Fruit fly (Drosophila melanogaster) whole organism, embryonic: ENCODE data around the gene CG16789.

Source experiments
- Aef1 ChIP-seq: fragments of 200-800 bp; sonication (Bioruptor generic); IDR thresholded peaks from 3 replicates; pipeline ENCODE4 v1.3.6; 2022; ENCODE audit warnings: missing biosample characterization, missing genetic modification characterization
- CG10147 ChIP-seq: fragments of 200-800 bp; sonication (Bioruptor generic); optimal IDR thresholded peaks from 2 replicates; lab custom pipeline; 2019; ENCODE audit warnings: missing biosample characterization, mild to moderate bottlenecking, missing genetic modification characterization, moderate library complexity
- CG10979 ChIP-seq: fragments of 200-800 bp; sonication (Bioruptor generic); optimal IDR thresholded peaks from 2 replicates; lab custom pipeline; 2018; ENCODE audit warnings: missing biosample characterization, mild to moderate bottlenecking, missing genetic modification characterization, moderate library complexity
- CG11398 ChIP-seq: fragments of 200-800 bp; sonication (Bioruptor generic); optimal IDR thresholded peaks from 2 replicates; lab custom pipeline; 2016; ENCODE audit warnings: missing biosample characterization, missing genetic modification characterization
- CG11695 ChIP-seq: fragments of 200-800 bp; sonication (Bioruptor generic); IDR thresholded peaks from 3 replicates; pipeline ENCODE4 v1.3.6; 2022; ENCODE audit warnings: missing biosample characterization, missing genetic modification characterization
- CG14710 ChIP-seq: fragments of 200-800 bp; sonication (Bioruptor generic); optimal IDR thresholded peaks from 3 replicates; lab custom pipeline; 2019; ENCODE audit warnings: missing biosample characterization, mild to moderate bottlenecking, missing genetic modification characterization, moderate library complexity
- CG14860 ChIP-seq: fragments of 200-800 bp; sonication (Bioruptor generic); IDR thresholded peaks from 3 replicates; pipeline ENCODE4 v1.3.6; 2022; ENCODE audit warnings: missing biosample characterization, missing genetic modification characterization; ENCODE audit not compliant: partially characterized antibody
- CG15269 ChIP-seq: fragments of 200-800 bp; sonication (Bioruptor generic); optimal IDR thresholded peaks from 2 replicates; lab custom pipeline; 2018; ENCODE audit warnings: missing biosample characterization, mild to moderate bottlenecking, missing genetic modification characterization, moderate library complexity
- CG15479 ChIP-seq: fragments of 200-800 bp; sonication (Bioruptor generic); optimal IDR thresholded peaks from 3 replicates; lab custom pipeline; 2019; ENCODE audit warnings: missing biosample characterization, mild to moderate bottlenecking, missing genetic modification characterization, moderate library complexity
- CG16863 ChIP-seq: fragments of 200-800 bp; sonication (Bioruptor generic); optimal IDR thresholded peaks from 3 replicates; lab custom pipeline; 2016; ENCODE audit warnings: missing biosample characterization, missing genetic modification characterization
- CG17361 ChIP-seq: fragments of 200-800 bp; sonication (Bioruptor generic); IDR thresholded peaks from 3 replicates; pipeline ENCODE4 v1.3.6; 2022; ENCODE audit warnings: missing biosample characterization, missing genetic modification characterization
- CG31224 ChIP-seq: fragments of 200-800 bp; sonication (Bioruptor generic); IDR thresholded peaks from 2 replicates; pipeline ENCODE4 v1.3.6; 2022; ENCODE audit warnings: missing biosample characterization, missing genetic modification characterization
- CG4820 ChIP-seq: fragments of 200-800 bp; sonication (Bioruptor generic); optimal IDR thresholded peaks from 3 replicates; lab custom pipeline; 2016; ENCODE audit warnings: missing biosample characterization, missing genetic modification characterization
- CG6813 ChIP-seq: fragments of 200-800 bp; sonication (Bioruptor generic); optimal IDR thresholded peaks from 2 replicates; lab custom pipeline; 2017; ENCODE audit warnings: missing biosample characterization, missing genetic modification characterization, mild to moderate bottlenecking, moderate library complexity, missing genetic modification reagents
- CG8388 ChIP-seq: fragments of 200-800 bp; sonication (Bioruptor generic); optimal IDR thresholded peaks from 2 replicates; lab custom pipeline; 2019; ENCODE audit warnings: missing biosample characterization, mild to moderate bottlenecking, missing genetic modification characterization, moderate library complexity
- CG9609 ChIP-seq: fragments of 200-800 bp; sonication (Bioruptor generic); optimal IDR thresholded peaks from 3 replicates; lab custom pipeline; 2016; ENCODE audit warnings: missing biosample characterization, missing genetic modification characterization
- CG9797 ChIP-seq: fragments of 200-800 bp; sonication (Bioruptor generic); optimal IDR thresholded peaks from 3 replicates; lab custom pipeline; 2018; ENCODE audit warnings: missing biosample characterization, mild to moderate bottlenecking, missing genetic modification characterization
- CTCF ChIP-seq: fragments of 200-800 bp; sonication (Bioruptor generic); optimal IDR thresholded peaks from 2 replicates; lab custom pipeline; 2017; ENCODE audit warnings: missing biosample characterization, mild to moderate bottlenecking, missing genetic modification characterization, moderate library complexity
- CkIIα-i1 ChIP-seq: fragments of 200-800 bp; sonication (Bioruptor generic); IDR thresholded peaks from 2 replicates; pipeline ENCODE4 v1.3.6; 2022; ENCODE audit warnings: missing biosample characterization, missing genetic modification characterization
- D19B ChIP-seq: fragments of 200-800 bp; sonication (Bioruptor generic); optimal IDR thresholded peaks from 2 replicates; lab custom pipeline; 2017; ENCODE audit warnings: missing biosample characterization, mild to moderate bottlenecking, missing genetic modification characterization
- Dek ChIP-seq: fragments of 200-800 bp; sonication (Bioruptor generic); optimal IDR thresholded peaks from 3 replicates; lab custom pipeline; 2019; ENCODE audit warnings: missing biosample characterization, mild to moderate bottlenecking, missing genetic modification characterization, moderate library complexity
- E2f1 ChIP-seq: fragments of 200-800 bp; sonication (Bioruptor generic); IDR thresholded peaks from 2 replicates; pipeline ENCODE4 v1.3.6; 2022; ENCODE audit warnings: missing biosample characterization, missing genetic modification characterization
- Ets65A ChIP-seq: fragments of 200-800 bp; sonication (Bioruptor generic); peaks from one replicate; lab custom pipeline; 2016; ENCODE audit warnings: missing biosample characterization, missing genetic modification characterization
- GATAe ChIP-seq: fragments of 200-800 bp; sonication (Bioruptor generic); conservative IDR thresholded peaks from 2 replicates; pipeline ENCODE4 v1.3.6; 2022; ENCODE audit warnings: missing biosample characterization, missing genetic modification characterization
- HLH3B ChIP-seq: fragments of 200-800 bp; sonication (Bioruptor generic); IDR thresholded peaks from 2 replicates; pipeline ENCODE4 v1.3.6; 2022; ENCODE audit warnings: missing biosample characterization, missing genetic modification characterization
- Hey ChIP-seq: fragments of 200-800 bp; sonication (Bioruptor generic); optimal IDR thresholded peaks from 3 replicates; lab custom pipeline; 2018; ENCODE audit warnings: missing biosample characterization, mild to moderate bottlenecking, missing genetic modification characterization
- HmgZ ChIP-seq: fragments of 200-800 bp; sonication (Bioruptor generic); optimal IDR thresholded peaks from 2 replicates; lab custom pipeline; 2018; ENCODE audit warnings: missing biosample characterization, mild to moderate bottlenecking, missing genetic modification characterization
- Med ChIP-seq: fragments of 200-800 bp; sonication (Bioruptor generic); peaks from one replicate; lab custom pipeline; 2016; ENCODE audit warnings: missing biosample characterization, missing genetic modification characterization, mild to moderate bottlenecking, inconsistent platforms, moderate library complexity
- Meics ChIP-seq: fragments of 200-800 bp; sonication (Bioruptor generic); optimal IDR thresholded peaks from 2 replicates; lab custom pipeline; 2017; ENCODE audit warnings: missing biosample characterization, mild to moderate bottlenecking, missing genetic modification characterization
- NK7.1 ChIP-seq: fragments of 200-800 bp; sonication (Bioruptor generic); optimal IDR thresholded peaks from 3 replicates; lab custom pipeline; 2016; ENCODE audit warnings: missing biosample characterization, missing genetic modification characterization
- Nf-YA ChIP-seq: fragments of 200-800 bp; sonication (Bioruptor generic); IDR thresholded peaks from 2 replicates; pipeline ENCODE4 v1.3.6; 2022; ENCODE audit warnings: missing biosample characterization, missing genetic modification characterization
- Side ChIP-seq: fragments of 200-800 bp; sonication (Bioruptor generic); optimal IDR thresholded peaks from 2 replicates; lab custom pipeline; 2016; ENCODE audit warnings: missing biosample characterization, missing genetic modification characterization
- Spps ChIP-seq: fragments of 200-800 bp; sonication (Bioruptor generic); optimal IDR thresholded peaks from 2 replicates; lab custom pipeline; 2018; ENCODE audit warnings: missing biosample characterization, mild to moderate bottlenecking, missing genetic modification characterization
- Stat92E ChIP-seq, 3 experiments: fragments of >200 bp in 2 of 3; fragments of 200-800 bp in 1 of 3; sonication (Bioruptor generic) in 1 of 3; optimal IDR thresholded peaks; 2 replicates each; lab custom pipeline; 2017 to 2019; ENCODE audit warnings: missing biosample characterization in 3 of 3, missing genetic modification characterization in 3 of 3, mild to moderate bottlenecking in 1 of 3, moderate library complexity in 1 of 3
- TFAM ChIP-seq: fragments of 200-800 bp; sonication (Bioruptor generic); optimal IDR thresholded peaks from 2 replicates; lab custom pipeline; 2017; ENCODE audit warnings: missing biosample characterization, missing genetic modification characterization, inconsistent platforms
- ab ChIP-seq: fragments of 200-800 bp; sonication (Bioruptor generic); optimal IDR thresholded peaks from 2 replicates; lab custom pipeline; 2016; ENCODE audit warnings: missing biosample characterization, missing genetic modification characterization
- aop ChIP-seq: fragments of 200-800 bp; sonication (Bioruptor generic); IDR thresholded peaks from 2 replicates; pipeline ENCODE4 v1.3.6; 2022; ENCODE audit warnings: missing biosample characterization, missing genetic modification characterization
- cg ChIP-seq: fragments of 200-800 bp; sonication (Bioruptor generic); optimal IDR thresholded peaks from 3 replicates; lab custom pipeline; 2019; ENCODE audit warnings: missing biosample characterization, mild to moderate bottlenecking, missing genetic modification characterization, moderate library complexity
- crp ChIP-seq, 2 experiments: fragments of 200-800 bp; sonication (Bioruptor generic); optimal IDR thresholded peaks; 2 replicates in 1 of 2; 3 replicates in 1 of 2; lab custom pipeline; 2017; ENCODE audit warnings: missing biosample characterization in 2 of 2, missing genetic modification characterization in 2 of 2, mild to moderate bottlenecking in 1 of 2, moderate library complexity in 1 of 2
- da ChIP-seq: fragments of 200-800 bp; sonication (Bioruptor generic); optimal IDR thresholded peaks from 2 replicates; lab custom pipeline; 2016; ENCODE audit warnings: missing biosample characterization, missing genetic modification characterization
- ems ChIP-seq: fragments of 200-800 bp; sonication (Bioruptor generic); optimal IDR thresholded peaks from 3 replicates; lab custom pipeline; 2016; ENCODE audit warnings: missing biosample characterization, missing genetic modification characterization
- ftz-f1 ChIP-seq: fragments of 200-800 bp; sonication (Bioruptor generic); optimal IDR thresholded peaks from 2 replicates; lab custom pipeline; 2016; ENCODE audit warnings: missing biosample characterization, missing genetic modification characterization
- grn ChIP-seq: fragments of 200-800 bp; sonication (Bioruptor generic); optimal IDR thresholded peaks from 3 replicates; lab custom pipeline; 2017; ENCODE audit warnings: missing biosample characterization, missing genetic modification characterization
- mirr ChIP-seq: fragments of 200-800 bp; sonication (Bioruptor generic); optimal IDR thresholded peaks from 3 replicates; lab custom pipeline; 2018; ENCODE audit warnings: missing biosample characterization, mild to moderate bottlenecking, missing genetic modification characterization
- pros ChIP-seq: fragments of 200-800 bp; sonication (Bioruptor generic); optimal IDR thresholded peaks from 3 replicates; lab custom pipeline; 2019; ENCODE audit warnings: missing biosample characterization, mild to moderate bottlenecking, missing genetic modification characterization, moderate library complexity
- pum ChIP-seq: fragments of 200-800 bp; sonication (Bioruptor generic); optimal IDR thresholded peaks from 2 replicates; lab custom pipeline; 2016; ENCODE audit warnings: missing biosample characterization, missing genetic modification characterization
- scrt ChIP-seq: fragments of 200-800 bp; sonication (Bioruptor generic); optimal IDR thresholded peaks from 2 replicates; lab custom pipeline; 2018; ENCODE audit warnings: missing biosample characterization, mild to moderate bottlenecking, missing genetic modification characterization, moderate library complexity
- tin ChIP-seq: fragments of 200-800 bp; sonication (Bioruptor generic); optimal IDR thresholded peaks from 3 replicates; lab custom pipeline; 2016; ENCODE audit warnings: missing biosample characterization, missing genetic modification characterization
- tio ChIP-seq: fragments of 200-800 bp; sonication (Bioruptor generic); optimal IDR thresholded peaks from 2 replicates; lab custom pipeline; 2017; ENCODE audit warnings: missing biosample characterization, missing genetic modification characterization, inconsistent platforms
- twi ChIP-seq: fragments of 200-800 bp; optimal IDR thresholded peaks from 2 replicates; lab custom pipeline; 2019; ENCODE audit warnings: missing biosample characterization, mild to moderate bottlenecking, missing genetic modification characterization, moderate library complexity

Gene CG16789

dm6 chr3R:9546808-9547381, 19.1 kb upstream of the CG16789 start (continued):
- TF ChIP-seq Dek (tag; lab: Kevin White, UChicago) (no peak), ems (GFP tag; lab: Kevin White, UChicago) (no peak)

dm6 chr3R:9548769-9549168, 17.2 kb upstream of the CG16789 start:
- TF ChIP-seq CTCF (GFP tag; lab: Kevin White, UChicago) = no peak
- TF ChIP-seq twi = peak; percentile 70
- no peak for TF ChIP-seq CG8388
- no peak for TF ChIP-seq CG16863
- TF ChIP-seq CG14860 (GFP tag; lab: Robert Waterston, UW) = no peak
- no peak for TF ChIP-seq Stat92E (GFP tag; optimal IDR thresholded peaks at IDR 0.05; lab: Kevin White, UChicago)
- TF ChIP-seq CG10979 (tag; lab: Kevin White, UChicago) = no peak
- no peak for TF ChIP-seq HLH3B (GFP tag; lab: Robert Waterston, UW)
- no peak for TF ChIP-seq CG11398
- TF ChIP-seq Meics (GFP tag; lab: Kevin White, UChicago) = no peak
- no peak for TF ChIP-seq CG9797
- TF ChIP-seq NK7.1 (GFP tag; lab: Kevin White, UChicago) = no peak
- peak; percentile 12 for TF ChIP-seq mirr (GFP tag; lab: Kevin White, UChicago)
- TF ChIP-seq grn = peak; percentile 93
- no peak for TF ChIP-seq aop (GFP tag; lab: Robert Waterston, UW)
- peak; percentile 58 for TF ChIP-seq ftz-f1
- no peak for TF ChIP-seq Ets65A (GFP tag; lab: Kevin White, UChicago)
- peak; percentile 40 for TF ChIP-seq cg (GFP tag; lab: Kevin White, UChicago)
- no peak for TF ChIP-seq CG15269 (tag; lab: Kevin White, UChicago)
- TF ChIP-seq ab (GFP tag; lab: Kevin White, UChicago) = no peak
- peak; percentile 32 for TF ChIP-seq HmgZ (tag; lab: Kevin White, UChicago)
- no peak for TF ChIP-seq Aef1 (GFP tag; lab: Robert Waterston, UW)
- TF ChIP-seq Med (GFP tag; lab: Kevin White, UChicago) = peak; percentile 26
- peak; percentile 10 for TF ChIP-seq CG6813 (GFP tag; lab: Kevin White, UChicago)
- TF ChIP-seq Nf-YA (GFP tag; lab: Robert Waterston, UW) = no peak
- peak; percentile 80 for TF ChIP-seq GATAe (GFP tag; lab: Robert Waterston, UW)
- TF ChIP-seq E2f1 (GFP tag; lab: Robert Waterston, UW) = no peak
- peak; percentile 81 for TF ChIP-seq Hey (tag; lab: Kevin White, UChicago)
- no peak for TF ChIP-seq pum (GFP tag; lab: Kevin White, UChicago)
- TF ChIP-seq CG14710 = no peak
- TF ChIP-seq da (GFP tag; lab: Kevin White, UChicago) = no peak
- no peak for TF ChIP-seq CG4820 (GFP tag; lab: Kevin White, UChicago)
- TF ChIP-seq Spps = no peak
- TF ChIP-seq scrt (GFP tag; lab: Kevin White, UChicago) = no peak
- no peak for TF ChIP-seq tin (GFP tag; lab: Kevin White, UChicago)
- TF ChIP-seq CG15479 (GFP tag; lab: Kevin White, UChicago) = peak; percentile 18
- TF ChIP-seq Side = no peak
- TF ChIP-seq CG10147 (GFP tag; lab: Kevin White, UChicago) = no peak
- TF ChIP-seq CG31224 = no peak
- TF ChIP-seq crp (GFP tag; optimal IDR thresholded peaks at IDR 0.05; lab: Kevin White, UChicago) = no peak
- TF ChIP-seq tio (GFP tag; lab: Kevin White, UChicago) = no peak
- TF ChIP-seq CG17361 (GFP tag; lab: Robert Waterston, UW) = no peak
- TF ChIP-seq CG11695 (GFP tag; lab: Robert Waterston, UW) = no peak
- no peak for TF ChIP-seq TFAM (GFP tag; lab: Kevin White, UChicago)
- TF ChIP-seq CG9609 = no peak
- TF ChIP-seq D19B = no peak
- TF ChIP-seq pros (GFP tag; lab: Kevin White, UChicago) = no peak
- no peak for TF ChIP-seq CkIIα-i1 (GFP tag; lab: Robert Waterston, UW)
